Fruit fly (Drosophila melanogaster) whole organism: ENCODE data around the gene CG5882.

Source experiments
- pan ChIP-seq: fragments of >200 bp; optimal IDR thresholded peaks from 2 replicates; lab custom pipeline; 2017
- psq ChIP-seq: fragments of >200 bp; optimal IDR thresholded peaks from 2 replicates; lab custom pipeline; 2017

DNA sequence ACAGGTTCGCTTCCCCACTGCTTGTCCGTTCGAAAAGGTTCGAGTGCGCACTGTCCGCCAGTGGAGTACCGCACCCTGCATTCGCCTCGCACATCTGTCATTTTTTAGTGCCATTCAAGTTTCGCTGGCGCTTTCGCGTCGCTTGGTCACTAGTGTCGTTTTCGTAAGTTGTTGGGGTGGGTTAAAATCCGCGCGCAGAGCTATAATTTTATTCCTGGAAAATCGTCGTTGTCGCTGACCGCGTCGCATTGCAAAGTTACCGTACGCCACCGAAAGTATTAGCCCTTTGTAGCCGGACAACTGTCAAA lies 33.0 kb downstream of the CG5882 start, which contains the start of gene Men-b:
- TF ChIP-seq psq (lab: Kevin White, UChicago) = no peak
- TF ChIP-seq pan (lab: Kevin White, UChicago) = no peak
